Fruit fly (Drosophila melanogaster) whole organism: ENCODE results near the gene Timp.

Experiments used
- Dll ChIP-seq: fragments of >200 bp; optimal IDR thresholded peaks from 2 replicates; lab custom pipeline; 2017
- pan ChIP-seq: fragments of >200 bp; optimal IDR thresholded peaks from 2 replicates; lab custom pipeline; 2017
- psq ChIP-seq: fragments of >200 bp; optimal IDR thresholded peaks from 2 replicates; lab custom pipeline; 2017
- usp ChIP-seq: fragments of >200 bp; optimal IDR thresholded peaks from 2 replicates; lab custom pipeline; 2017; ENCODE audit warnings: missing biosample characterization, missing genetic modification characterization, mixed read lengths

DNA sequence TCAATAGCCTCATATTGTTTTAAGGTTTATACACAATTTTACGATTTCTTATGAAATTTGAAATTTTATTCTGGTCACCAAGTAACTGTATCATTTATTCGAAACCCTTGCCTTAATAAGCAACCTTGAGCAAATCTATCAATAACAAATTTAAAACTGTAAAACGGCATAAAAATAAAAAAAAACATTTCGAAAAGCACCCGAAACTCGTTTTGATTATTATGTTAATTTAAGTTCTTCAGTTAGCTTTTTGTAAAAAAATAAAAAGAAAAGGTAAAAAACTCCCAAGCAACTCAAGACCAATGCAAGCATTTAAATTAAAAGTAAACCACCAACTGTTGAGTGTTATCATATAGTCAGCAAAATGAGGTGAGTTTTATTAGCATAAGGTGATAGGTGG is 12.6 kb upstream of the Timp start, which contains the start of gene CG42795:
- TF ChIP-seq Dll (lab: Kevin White, UChicago): no peak
- TF ChIP-seq usp: no peak
- TF ChIP-seq pan (lab: Kevin White, UChicago): no peak
- no peak for TF ChIP-seq psq (lab: Kevin White, UChicago)
